Fruit fly (Drosophila melanogaster) S2 (cell line): ENCODE data around the gene msl-3.

Source experiments
- CG8478 ChIP-seq: fragments of >200 bp; optimal IDR thresholded peaks from 2 replicates; lab custom pipeline; 2018
- CTCF ChIP-seq, 2 experiments: fragments of >200 bp; optimal IDR thresholded peaks; 2 replicates each; lab custom pipeline; 2018

dm6 chr3L:7157713-7158112 lies 32.4 kb upstream of the msl-3 start, which contains the start of gene CG8620:
- no peak for TF ChIP-seq CTCF (optimal IDR thresholded peaks at IDR 0.05; lab: Kevin White, UChicago)
- TF ChIP-seq CG8478 (lab: Kevin White, UChicago): no peak
